Worm (Caenorhabditis elegans) whole organism, early embryonic: Measurements from ENCODE around the gene F40H3.2.

Experiments used
- ama-1 ChIP-seq: fragments of 150-350 bp; optimal IDR thresholded peaks from 2 replicates; lab custom pipeline; 2014
- flt-1 ChIP-seq: fragments of 200-800 bp; sonication (Bioruptor generic); IDR thresholded peaks from 2 replicates; pipeline ENCODE4 v1.3.6; 2022; ENCODE audit warnings: missing genetic modification characterization, missing compliant biosample characterization
- hmbx-1 ChIP-seq: sonication (generic microtip); optimal IDR thresholded peaks from 2 replicates; lab custom pipeline; 2016; ENCODE audit warnings: mild to moderate bottlenecking, missing genetic modification characterization, missing compliant biosample characterization

- TF ChIP-seq ama-1 (lab: Kevin White, UChicago) (no peak), flt-1 (GFP tag; lab: Robert Waterston, UW) (no peak), hmbx-1 (tag; lab: Kevin White, UChicago) (no peak)
Observed at ce11 chrII:6178743-6179129, 5.3 kb downstream of the F40H3.2 start.
